Fruit fly (Drosophila melanogaster): ENCODE results near the gene Dysb.

Dysb gene

dm6 chr3L:18872440-18872839, 4.9 kb downstream of the Dysb start, which contains the start of the genes Rad9 and Uggt (continued):
- TF ChIP-seq CG17912 (GFP tag; optimal IDR thresholded peaks at IDR 0.05), result no peak
- no peak for TF ChIP-seq CG6765 (GFP tag; optimal IDR thresholded peaks at IDR 0.05)
- TF ChIP-seq D19A (tag; optimal IDR thresholded peaks at IDR 0.05), result peak; percentile 9
- peak; percentile 59; the same call in 3 of the 4 replicates for TF ChIP-seq Dll (GFP tag; IDR thresholded peaks at IDR 0.05; ENCODE audit: partially characterized antibody)
- TF ChIP-seq CG7556 (GFP tag; optimal IDR thresholded peaks at IDR 0.05), result no peak
- TF ChIP-seq chif (GFP tag; optimal IDR thresholded peaks at IDR 0.05), result no peak
- TF ChIP-seq sd (tag; optimal IDR thresholded peaks at IDR 0.05), result no peak
- no peak for TF ChIP-seq CG14667 (GFP tag; IDR thresholded peaks at IDR 0.05)
- TF ChIP-seq Sox102F (GFP tag; optimal IDR thresholded peaks at IDR 0.05), result no peak
- TF ChIP-seq CG13287 (GFP tag; IDR thresholded peaks at IDR 0.05; ENCODE audit: partially characterized antibody), result peak; percentile 78
- 0 out of 2 replicates have a peak, but pooled peaks have one; percentile 43 for TF ChIP-seq Scr (GFP tag; IDR thresholded peaks at IDR 0.05; ENCODE audit: partially characterized antibody)
- no peak for TF ChIP-seq HLH3B (GFP tag; IDR thresholded peaks at IDR 0.05)
- peak; percentile 57 for TF ChIP-seq row (GFP tag; IDR thresholded peaks at IDR 0.05)
- TF ChIP-seq sna (GFP tag; IDR thresholded peaks at IDR 0.05; ENCODE audit: partially characterized antibody), result peak; percentile 56; the same call in 1 of the 2 replicates
- peak; percentile 96 for TF ChIP-seq stwl (tag; optimal IDR thresholded peaks at IDR 0.05)
- TF ChIP-seq E2f2 (GFP tag; IDR thresholded peaks at IDR 0.05), result peak; percentile 75
- peak; percentile 45 for TF ChIP-seq CG18599 (GFP tag; optimal IDR thresholded peaks at IDR 0.05)
- peak; percentile 69 for TF ChIP-seq trem (tag; optimal IDR thresholded peaks at IDR 0.05)
- TF ChIP-seq CG5180 (GFP tag; optimal IDR thresholded peaks at IDR 0.05), result no peak
- peak in 1 of 2 experiments; percentile 9 for TF ChIP-seq bsh (GFP tag; optimal IDR thresholded peaks at IDR 0.05)
- peak; percentile 29 for TF ChIP-seq CG13424 (tag; optimal IDR thresholded peaks at IDR 0.05)
- no peak for TF ChIP-seq prd (optimal IDR thresholded peaks at IDR 0.05)
- 0 out of 3 replicates have a peak, but pooled peaks have one; percentile 29 for TF ChIP-seq prd (GFP tag; IDR thresholded peaks at IDR 0.05)
- TF ChIP-seq CG3847 (GFP tag; IDR thresholded peaks at IDR 0.05), result peak; percentile 45
- TF ChIP-seq nerfin-1 (tag; optimal IDR thresholded peaks at IDR 0.05), result peak; percentile 27
- TF ChIP-seq CrebB (tag; optimal IDR thresholded peaks at IDR 0.05), result no peak
- TF ChIP-seq sens (GFP tag), result peak; percentile 63
- peak; percentile 51 for TF ChIP-seq CG10979 (tag; optimal IDR thresholded peaks at IDR 0.05)
- no peak for TF ChIP-seq Stat92E (GFP tag; optimal IDR thresholded peaks at IDR 0.05)
- TF ChIP-seq seq (GFP tag; IDR thresholded peaks at IDR 0.05), result 0 out of 2 replicates have a peak, but pooled peaks have one; percentile 13
- no peak for TF ChIP-seq CG7372 (GFP tag; IDR thresholded peaks at IDR 0.05)
- no peak for TF ChIP-seq fd102C (GFP tag; optimal IDR thresholded peaks at IDR 0.05)
- TF ChIP-seq CG15514 (GFP tag; optimal IDR thresholded peaks at IDR 0.05), result peak; percentile 92
- TF ChIP-seq CG34224 (GFP tag; IDR thresholded peaks at IDR 0.05; ENCODE audit: partially characterized antibody), result peak; percentile 61

dm6 chr3L:18881613-18882012, 14.0 kb downstream of the Dysb start:
- no peak for TF ChIP-seq br (optimal IDR thresholded peaks at IDR 0.05)
- peak; percentile 93 for TF ChIP-seq CG4328 (GFP tag; optimal IDR thresholded peaks at IDR 0.05)
- TF ChIP-seq D19A (tag; optimal IDR thresholded peaks at IDR 0.05), result peak; percentile 12
- TF ChIP-seq knrl (GFP tag; IDR thresholded peaks at IDR 0.05; ENCODE audit: partially characterized antibody), result no peak
- TF ChIP-seq org-1 (GFP tag; optimal IDR thresholded peaks at IDR 0.05), result peak; percentile 58
